Worm (Caenorhabditis elegans): ENCODE results near the gene Y34B4A.7.

The Y34B4A.7 gene

ce11 chrX:5260389-5260788 is 16.3 kb downstream of the Y34B4A.7 start:
- TF ChIP-seq nhr-28 (tag; optimal IDR thresholded peaks at IDR 0.05) (no peak), ceh-43 (GFP tag; optimal IDR thresholded peaks at IDR 0.05) (no peak), cnd-1 (tag; optimal IDR thresholded peaks at IDR 0.05) (no peak), lsy-2 (tag; optimal IDR thresholded peaks at IDR 0.05) (no peak), mep-1 (tag; optimal IDR thresholded peaks at IDR 0.05) (no peak), unc-62 (GFP tag; optimal IDR thresholded peaks at IDR 0.05) (no peak), mls-2 (tag; optimal IDR thresholded peaks at IDR 0.05) (no peak), elt-3 (tag; optimal IDR thresholded peaks at IDR 0.05) (no peak), nhr-76 (tag; optimal IDR thresholded peaks at IDR 0.05) (no peak), bed-3 (GFP tag; optimal IDR thresholded peaks at IDR 0.05) (no peak), tbx-8 (GFP tag; optimal IDR thresholded peaks at IDR 0.05) (no peak)

- no peak for TF ChIP-seq zip-8 (tag; optimal IDR thresholded peaks at IDR 0.05)
- TF ChIP-seq ztf-11 (tag; optimal IDR thresholded peaks at IDR 0.05), result no peak
- TF ChIP-seq lin-13 (tag; optimal IDR thresholded peaks at IDR 0.05), result no peak
- no peak for TF ChIP-seq hlh-1 (tag; optimal IDR thresholded peaks at IDR 0.05)
- no peak for TF ChIP-seq cnd-1 (tag; optimal IDR thresholded peaks at IDR 0.05)
- TF ChIP-seq pha-4 (tag; optimal IDR thresholded peaks at IDR 0.05), result no peak
- no peak for TF ChIP-seq ceh-39 (tag; optimal IDR thresholded peaks at IDR 0.05)
- no peak for TF ChIP-seq unc-120 (tag; optimal IDR thresholded peaks at IDR 0.05; ENCODE audit: poor library complexity, severe bottlenecking)
- no peak for TF ChIP-seq lsy-2 (tag; optimal IDR thresholded peaks at IDR 0.05)
- no peak for TF ChIP-seq ham-2 (GFP tag; optimal IDR thresholded peaks at IDR 0.05)
- no peak for TF ChIP-seq mep-1 (tag; optimal IDR thresholded peaks at IDR 0.05)
Measured at ce11 chrX:5262033-5262432, 17.9 kb downstream of the Y34B4A.7 start.

ce11 chrX:5263585-5263984 is 19.4 kb downstream of the Y34B4A.7 start:
- TF ChIP-seq sem-2 (GFP tag; optimal IDR thresholded peaks at IDR 0.05) (no peak), M03D4.4 (tag; optimal IDR thresholded peaks at IDR 0.05) (no peak), nhr-12 (tag; optimal IDR thresholded peaks at IDR 0.05) (no peak), lin-32 (GFP tag; optimal IDR thresholded peaks at IDR 0.05) (no peak), nhr-76 (tag; optimal IDR thresholded peaks at IDR 0.05) (no peak), bed-3 (GFP tag; optimal IDR thresholded peaks at IDR 0.05) (no peak), elt-3 (tag; optimal IDR thresholded peaks at IDR 0.05) (no peak), mls-2 (tag; optimal IDR thresholded peaks at IDR 0.05) (no peak), ham-2 (GFP tag; optimal IDR thresholded peaks at IDR 0.05) (no peak), ztf-11 (tag; optimal IDR thresholded peaks at IDR 0.05) (no peak), ceh-83 (GFP tag; optimal IDR thresholded peaks at IDR 0.05) (no peak), flh-1 (GFP tag; optimal IDR thresholded peaks at IDR 0.05) (no peak), nhr-237 (tag; optimal IDR thresholded peaks at IDR 0.05) (no peak), elt-1 (tag; optimal IDR thresholded peaks at IDR 0.05; ENCODE audit: borderline replicate concordance, insufficient read depth) (no peak)

ce11 chrX:5264026-5264425 is 19.9 kb downstream of the Y34B4A.7 start, which contains the start of gene Y34B4A.4:
Y34B4A.4 (plus strand) TSS chrX:5264326.
- TF ChIP-seq unc-62 (GFP tag; optimal IDR thresholded peaks at IDR 0.05) (no peak), sptf-1 (tag; optimal IDR thresholded peaks at IDR 0.05) (no peak), nhr-12 (tag; optimal IDR thresholded peaks at IDR 0.05) (no peak), elt-1 (tag; optimal IDR thresholded peaks at IDR 0.05; ENCODE audit: borderline replicate concordance, insufficient read depth) (no peak), lin-13 (tag; optimal IDR thresholded peaks at IDR 0.05) (no peak), nhr-28 (tag; optimal IDR thresholded peaks at IDR 0.05) (no peak), nhr-76 (tag; optimal IDR thresholded peaks at IDR 0.05) (no peak), hlh-1 (tag; optimal IDR thresholded peaks at IDR 0.05) (no peak), M03D4.4 (tag; optimal IDR thresholded peaks at IDR 0.05) (no peak), ceh-39 (tag; optimal IDR thresholded peaks at IDR 0.05) (no peak), mep-1 (tag; optimal IDR thresholded peaks at IDR 0.05) (no peak), ces-1 (GFP tag; optimal IDR thresholded peaks at IDR 0.05) (no peak)

ce11 chrX:5265356-5265755 is 21.2 kb downstream of the Y34B4A.7 start:
- no peak for TF ChIP-seq nhr-2 (tag; optimal IDR thresholded peaks at IDR 0.05)

ce11 chrX:5268062-5268461 is 23.9 kb downstream of the Y34B4A.7 start:
- no peak for TF ChIP-seq nhr-2 (tag; optimal IDR thresholded peaks at IDR 0.05)
- TF ChIP-seq elt-1 (tag; optimal IDR thresholded peaks at IDR 0.05; ENCODE audit: borderline replicate concordance, insufficient read depth), result no peak
- no peak for TF ChIP-seq zip-8 (tag; optimal IDR thresholded peaks at IDR 0.05)
- TF ChIP-seq nhr-28 (tag; optimal IDR thresholded peaks at IDR 0.05), result no peak
- no peak for TF ChIP-seq mab-5 (tag; optimal IDR thresholded peaks at IDR 0.05)
- TF ChIP-seq lin-32 (GFP tag; optimal IDR thresholded peaks at IDR 0.05), result no peak
- no peak for TF ChIP-seq snpc-4 (tag; optimal IDR thresholded peaks at IDR 0.05)
- TF ChIP-seq sem-2 (GFP tag; optimal IDR thresholded peaks at IDR 0.05), result no peak
- TF ChIP-seq sptf-1 (tag; optimal IDR thresholded peaks at IDR 0.05), result no peak
- no peak for TF ChIP-seq M03D4.4 (tag; optimal IDR thresholded peaks at IDR 0.05)
- TF ChIP-seq lsy-2 (tag; optimal IDR thresholded peaks at IDR 0.05), result no peak
